Worm (Caenorhabditis elegans): Measurements from ENCODE around the gene lin-32.
A peak's percentile ranks its signal among the peaks of the same experiment; 100 is the strongest.

The lin-32 gene

DNA sequence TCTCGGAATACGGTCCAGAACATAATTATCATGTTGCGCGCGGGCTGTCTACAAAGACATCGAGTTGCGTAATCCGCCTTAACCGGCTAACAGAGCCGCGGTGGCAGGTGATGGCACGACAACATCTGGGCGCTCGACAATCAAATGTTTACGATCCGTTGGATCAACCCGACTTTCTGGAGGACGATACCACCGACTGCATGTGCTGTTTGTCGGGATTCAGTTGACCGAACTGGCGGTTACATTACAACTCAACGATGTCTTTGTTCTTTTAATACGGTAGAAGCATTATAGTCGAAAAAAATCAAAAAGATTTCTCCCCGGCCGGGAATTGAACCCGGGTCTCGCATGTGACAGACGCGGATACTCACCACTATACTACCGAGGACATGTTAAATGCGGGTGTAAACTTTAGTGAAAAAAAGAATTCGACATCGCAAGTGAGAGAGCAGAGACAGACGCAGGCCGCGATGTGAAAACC, 3.0 kb downstream of the lin-32 start (continued):
- TF ChIP-seq gei-8 (GFP tag; optimal IDR thresholded peaks at IDR 0.05) (peak; percentile 79), Y5F2A.4 (GFP tag; optimal IDR thresholded peaks at IDR 0.05) (peak; percentile 58), tag-97 (GFP tag; IDR thresholded peaks at IDR 0.05) (no peak), dmd-6 (GFP tag; IDR thresholded peaks at IDR 0.05) (peak; percentile 73), mep-1 (tag; optimal IDR thresholded peaks at IDR 0.05) (peak; percentile 78), ZK337.2 (GFP tag; IDR thresholded peaks at IDR 0.05) (peak; percentile 85), unc-39 (tag; optimal IDR thresholded peaks at IDR 0.05) (no peak), R02D3.7 (tag; optimal IDR thresholded peaks at IDR 0.05) (peak; percentile 22), ztf-11 (tag; optimal IDR thresholded peaks at IDR 0.05) (no peak), aha-1 (tag) (peak; percentile 95), zip-11 (GFP tag; IDR thresholded peaks at IDR 0.05) (no peak), zag-1 (tag; optimal IDR thresholded peaks at IDR 0.05) (no peak), T26A8.4 (GFP tag; IDR thresholded peaks at IDR 0.05) (peak; percentile 83), ceh-28 (tag; optimal IDR thresholded peaks at IDR 0.05) (no peak), hlh-30 (tag; optimal IDR thresholded peaks at IDR 0.05; ENCODE audit: insufficient read depth) (peak; percentile 90), nhr-25 (tag; optimal IDR thresholded peaks at IDR 0.05; ENCODE audit: borderline replicate concordance, insufficient read depth) (peak; percentile 53), php-3 (GFP tag; IDR thresholded peaks at IDR 0.05) (peak; percentile 75), aly-2 (tag; optimal IDR thresholded peaks at IDR 0.05) (no peak), F49E8.2 (tag; optimal IDR thresholded peaks at IDR 0.05; ENCODE audit: borderline replicate concordance) (peak; percentile 41), daf-19 (GFP tag; conservative IDR thresholded peaks at IDR 0.05) (peak; percentile 90), hmg-1.1 (GFP tag; IDR thresholded peaks at IDR 0.05) (peak; percentile 95), dmd-9 (GFP tag; IDR thresholded peaks at IDR 0.05) (peak; percentile 84), hif-1 (tag; optimal IDR thresholded peaks at IDR 0.05) (peak in 1 of 2 experiments; percentile 53), nhr-76 (tag; optimal IDR thresholded peaks at IDR 0.05) (no peak), ZK546.5 (tag; optimal IDR thresholded peaks at IDR 0.05) (no peak)

ce11 chrX:2220850-2221249, 9.1 kb downstream of the lin-32 start, which contains the start of gene hex-1:
Gene hex-1, plus strand, starts transcription at chrX:2221150.
- TF ChIP-seq ces-1 (GFP tag; optimal IDR thresholded peaks at IDR 0.05) (no peak), pqm-1 (tag; optimal IDR thresholded peaks at IDR 0.05) (peak; percentile 0)

DNA sequence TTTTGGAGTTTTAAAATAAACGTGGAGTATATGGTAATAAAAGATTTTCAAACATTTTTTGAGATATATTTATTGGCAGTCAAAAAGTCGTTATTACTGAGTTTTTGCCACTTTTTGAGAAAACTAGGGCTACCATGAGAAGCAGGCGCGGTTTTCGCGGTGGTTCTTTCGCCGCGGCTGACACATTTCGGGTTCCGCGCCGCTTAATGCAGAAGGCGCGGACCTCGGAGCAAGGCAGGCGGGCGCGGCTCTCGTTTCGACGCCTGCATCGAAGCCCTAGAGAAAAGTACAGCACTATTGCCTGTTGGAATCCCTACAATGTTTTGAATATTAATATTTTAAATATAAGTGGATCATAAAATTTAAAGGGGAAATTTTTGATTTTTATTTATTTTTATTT, 10.5 kb downstream of the lin-32 start:
- TF ChIP-seq madf-9 (GFP tag; conservative IDR thresholded peaks at IDR 0.05) (no peak), unc-130 (GFP tag; optimal IDR thresholded peaks at IDR 0.05) (no peak), D1046.2 (GFP tag; IDR thresholded peaks at IDR 0.05) (0 out of 2 replicates have a peak, but pooled peaks have one; percentile 44), F26F4.8 (GFP tag; conservative IDR thresholded peaks at IDR 0.05) (no peak), snpc-4 (tag; optimal IDR thresholded peaks at IDR 0.05) (no peak), fos-1 (tag; optimal IDR thresholded peaks at IDR 0.05) (no peak), tra-1 (GFP tag; IDR thresholded peaks at IDR 0.05) (0 out of 2 replicates have a peak, but pooled peaks have one; percentile 10), pqm-1 (tag; optimal IDR thresholded peaks at IDR 0.05) (no peak), fkh-10 (GFP tag; optimal IDR thresholded peaks at IDR 0.05) (no peak), rbr-2 (tag; optimal IDR thresholded peaks at IDR 0.05) (no peak), spr-3 (GFP tag; optimal IDR thresholded peaks at IDR 0.05) (no peak), gei-8 (GFP tag; optimal IDR thresholded peaks at IDR 0.05) (no peak), set-16 (GFP tag; IDR thresholded peaks at IDR 0.05) (peak; percentile 90), zfp-3 (GFP tag; conservative IDR thresholded peaks at IDR 0.05) (no peak), mes-2 (tag; optimal IDR thresholded peaks at IDR 0.05; ENCODE audit: poor library complexity, severe bottlenecking) (no peak), snpc-1.2 (GFP tag; IDR thresholded peaks at IDR 0.05) (no peak), spr-1 (tag; optimal IDR thresholded peaks at IDR 0.05) (no peak)
